Worm (Caenorhabditis elegans): ENCODE results near the gene W04G3.7.
A peak's percentile ranks its signal among the peaks of the same experiment; 100 is the strongest.

Gene W04G3.7

ce11 chrX:11072701-11073100, 12.4 kb downstream of the W04G3.7 start:
- TF ChIP-seq lsy-12 (tag; optimal IDR thresholded peaks at IDR 0.05) (no peak), jun-1 (tag; optimal IDR thresholded peaks at IDR 0.05) (no peak), nfya-1 (tag; optimal IDR thresholded peaks at IDR 0.05; ENCODE audit: insufficient read depth) (peak; percentile 10), snpc-4 (tag; optimal IDR thresholded peaks at IDR 0.05) (no peak), eor-1 (tag; optimal IDR thresholded peaks at IDR 0.05) (no peak)

ce11 chrX:11068334-11068733, 16.7 kb downstream of the W04G3.7 start, which contains the start of gene apt-9:
TSS of gene apt-9 (plus strand) at chrX:11068527.
- no peak for TF ChIP-seq R02D3.7 (tag; optimal IDR thresholded peaks at IDR 0.05)
- no peak for TF ChIP-seq ceh-28 (tag; optimal IDR thresholded peaks at IDR 0.05)
- no peak for TF ChIP-seq jun-1 (tag; optimal IDR thresholded peaks at IDR 0.05)
- TF ChIP-seq nhr-76 (tag; optimal IDR thresholded peaks at IDR 0.05), result no peak
- TF ChIP-seq ama-1 (optimal IDR thresholded peaks at IDR 0.05), result no peak
- no peak for TF ChIP-seq nhr-77 (tag; optimal IDR thresholded peaks at IDR 0.05)
- no peak for TF ChIP-seq lin-15B (tag; optimal IDR thresholded peaks at IDR 0.05)
- no peak for TF ChIP-seq fkh-2 (tag; optimal IDR thresholded peaks at IDR 0.05)
- TF ChIP-seq nfya-1 (tag; optimal IDR thresholded peaks at IDR 0.05; ENCODE audit: insufficient read depth), result peak; percentile 62
- TF ChIP-seq hmg-11 (tag; optimal IDR thresholded peaks at IDR 0.05), result peak; percentile 1
- TF ChIP-seq snpc-4 (tag; optimal IDR thresholded peaks at IDR 0.05), result peak; percentile 9
- no peak for TF ChIP-seq daf-12 (tag; optimal IDR thresholded peaks at IDR 0.05)
- no peak for TF ChIP-seq mdl-1 (tag; optimal IDR thresholded peaks at IDR 0.05)
- TF ChIP-seq nhr-43 (tag; optimal IDR thresholded peaks at IDR 0.05; ENCODE audit: poor library complexity, severe bottlenecking), result no peak
- TF ChIP-seq lin-39 (tag; optimal IDR thresholded peaks at IDR 0.05), result peak; percentile 74
- TF ChIP-seq egl-5 (tag; optimal IDR thresholded peaks at IDR 0.05), result peak; percentile 2
- TF ChIP-seq lsy-12 (tag; optimal IDR thresholded peaks at IDR 0.05), result no peak
- no peak for TF ChIP-seq aly-2 (tag; optimal IDR thresholded peaks at IDR 0.05)
- TF ChIP-seq elt-3 (tag; optimal IDR thresholded peaks at IDR 0.05), result no peak
- peak; percentile 57 for TF ChIP-seq fkh-10 (GFP tag; optimal IDR thresholded peaks at IDR 0.05)
- TF ChIP-seq nhr-12 (tag; optimal IDR thresholded peaks at IDR 0.05), result no peak
- TF ChIP-seq nhr-237 (tag; optimal IDR thresholded peaks at IDR 0.05), result no peak

- peak; percentile 93 for TF ChIP-seq nhr-23 (tag; optimal IDR thresholded peaks at IDR 0.05)
- TF ChIP-seq nhr-12 (tag; optimal IDR thresholded peaks at IDR 0.05), result no peak
- peak; percentile 27 for TF ChIP-seq nhr-43 (tag; optimal IDR thresholded peaks at IDR 0.05; ENCODE audit: poor library complexity, severe bottlenecking)
These were observed 17.8 kb downstream of the W04G3.7 start for ce11 chrX:11067256-11067655.

DNA sequence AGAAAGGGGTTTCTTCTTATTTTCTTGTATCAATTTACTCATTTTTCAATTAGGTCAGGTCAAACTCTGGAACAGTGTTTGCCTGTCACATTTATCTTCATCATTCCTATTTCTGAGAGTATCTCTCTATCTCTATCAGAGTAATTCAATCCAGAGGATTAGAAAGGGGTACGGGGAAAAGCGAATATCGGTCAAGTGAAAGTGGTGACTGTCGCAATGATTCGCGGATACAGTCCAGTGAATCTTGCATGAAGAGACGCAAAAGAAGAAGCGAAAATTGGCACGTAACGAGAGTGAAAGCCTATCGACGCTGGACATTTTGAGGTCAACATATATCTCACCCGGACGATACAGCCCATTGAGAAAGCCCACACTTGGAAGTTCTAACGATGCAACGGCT, 20.3 kb downstream of the W04G3.7 start, which contains the start of gene lpr-4:
lpr-4 (plus strand) TSS at position 328 of the 400 bp plus-strand sequence.
- TF ChIP-seq unc-62 (GFP tag; optimal IDR thresholded peaks at IDR 0.05) (peak; percentile 60), zag-1 (tag; optimal IDR thresholded peaks at IDR 0.05) (no peak), aly-2 (tag; optimal IDR thresholded peaks at IDR 0.05) (no peak), egl-27 (tag; optimal IDR thresholded peaks at IDR 0.05) (no peak), nhr-23 (tag; optimal IDR thresholded peaks at IDR 0.05) (peak; percentile 99), ztf-4 (tag; optimal IDR thresholded peaks at IDR 0.05) (no peak), nhr-43 (tag; optimal IDR thresholded peaks at IDR 0.05; ENCODE audit: poor library complexity, severe bottlenecking) (peak; percentile 56), daf-12 (tag; optimal IDR thresholded peaks at IDR 0.05) (no peak), nhr-25 (tag; optimal IDR thresholded peaks at IDR 0.05) (peak; percentile 49), nhr-11 (tag; optimal IDR thresholded peaks at IDR 0.05) (no peak), nhr-76 (tag; optimal IDR thresholded peaks at IDR 0.05) (no peak), hmg-11 (tag; optimal IDR thresholded peaks at IDR 0.05) (no peak), fkh-10 (GFP tag; optimal IDR thresholded peaks at IDR 0.05) (no peak)

DNA sequence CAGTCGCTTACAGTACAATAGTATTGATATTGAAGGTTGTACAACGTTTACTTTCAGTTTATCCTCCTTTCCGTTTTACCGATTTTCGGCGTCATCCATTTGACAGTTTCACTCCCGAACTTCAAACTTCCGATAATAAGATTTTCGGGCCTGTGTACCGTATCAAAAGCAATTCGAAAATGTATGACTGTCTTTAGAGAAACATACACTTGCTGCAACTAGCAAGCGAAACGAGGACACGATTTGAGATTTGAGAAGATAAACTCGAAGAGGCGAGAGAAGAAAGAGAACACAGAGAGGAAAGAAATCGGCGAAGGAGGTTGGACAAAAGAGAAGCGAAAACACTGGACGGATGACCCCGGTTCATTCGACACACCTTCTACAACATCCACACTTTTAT, 23.2 kb downstream of the W04G3.7 start, which contains the start of gene lpr-5:
lpr-5 (plus strand) TSS at position 220 of the 400 bp plus-strand sequence.
- TF ChIP-seq nhr-25 (tag; optimal IDR thresholded peaks at IDR 0.05) (peak; percentile 57), zag-1 (tag; optimal IDR thresholded peaks at IDR 0.05) (no peak), fkh-10 (GFP tag; optimal IDR thresholded peaks at IDR 0.05) (no peak), nhr-43 (tag; optimal IDR thresholded peaks at IDR 0.05; ENCODE audit: poor library complexity, severe bottlenecking) (peak; percentile 8), elt-1 (tag; optimal IDR thresholded peaks at IDR 0.05) (peak; percentile 5), mdl-1 (tag; optimal IDR thresholded peaks at IDR 0.05) (no peak), egl-5 (tag; optimal IDR thresholded peaks at IDR 0.05) (no peak), nhr-23 (tag; optimal IDR thresholded peaks at IDR 0.05) (peak; percentile 82)

DNA sequence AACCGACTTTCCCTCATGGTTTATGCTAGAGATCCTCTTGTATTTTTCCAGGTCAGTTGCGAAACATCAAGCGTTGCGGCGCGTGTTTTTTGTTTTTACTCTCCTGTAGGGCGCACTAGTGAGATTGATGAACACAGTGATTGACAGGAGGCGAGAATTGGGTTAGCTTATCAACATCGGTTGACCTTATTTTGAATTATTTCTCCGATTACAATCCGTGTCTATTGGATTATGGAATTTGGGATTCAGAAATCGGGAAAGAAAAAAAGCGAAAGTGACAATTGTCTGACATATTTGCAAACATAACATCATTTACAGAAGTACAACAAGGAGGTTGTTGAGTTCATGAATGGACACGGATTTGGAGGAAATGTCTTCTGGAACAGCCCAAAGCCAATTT, 24.1 kb downstream of the W04G3.7 start:
- TF ChIP-seq nhr-23 (tag; optimal IDR thresholded peaks at IDR 0.05), result peak; percentile 96
- TF ChIP-seq zag-1 (tag; optimal IDR thresholded peaks at IDR 0.05), result no peak
- peak; percentile 14 for TF ChIP-seq nhr-43 (tag; optimal IDR thresholded peaks at IDR 0.05; ENCODE audit: poor library complexity, severe bottlenecking)
- TF ChIP-seq ama-1 (optimal IDR thresholded peaks at IDR 0.05), result peak; percentile 65
- peak in 1 of 3 experiments; percentile 26 for TF ChIP-seq elt-3 (tag; optimal IDR thresholded peaks at IDR 0.05)
